Worm (Caenorhabditis elegans) whole organism, late embryonic: ENCODE results near the gene R160.4.

Source experiments
- F13H6.1 ChIP-seq: sonication (generic microtip); optimal IDR thresholded peaks from 2 replicates; lab custom pipeline; 2016; ENCODE audit warnings: missing genetic modification characterization, missing compliant biosample characterization
- Y22D7AL.16 ChIP-seq: sonication (generic microtip); optimal IDR thresholded peaks from 2 replicates; lab custom pipeline; 2016; ENCODE audit warnings: missing genetic modification characterization, missing compliant biosample characterization
- ceh-14 ChIP-seq: sonication (generic microtip); optimal IDR thresholded peaks from 2 replicates; lab custom pipeline; 2016; ENCODE audit warnings: missing genotype, missing genetic modification characterization, missing compliant biosample characterization
- ceh-2 ChIP-seq: sonication (generic microtip); optimal IDR thresholded peaks from 2 replicates; lab custom pipeline; 2016; ENCODE audit warnings: missing genotype, missing genetic modification characterization, missing compliant biosample characterization
- ceh-22 ChIP-seq: sonication (generic microtip); optimal IDR thresholded peaks from 2 replicates; lab custom pipeline; 2017; ENCODE audit warnings: missing biosample characterization, missing genetic modification characterization
- ceh-24 ChIP-seq: sonication (generic microtip); optimal IDR thresholded peaks from 2 replicates; lab custom pipeline; 2016; ENCODE audit warnings: mild to moderate bottlenecking, missing genetic modification characterization, missing compliant biosample characterization
- ceh-45 ChIP-seq: fragments of 200-800 bp; sonication (Bioruptor generic); IDR thresholded peaks from 2 replicates; pipeline ENCODE4 v1.3.6; 2022; ENCODE audit warnings: missing genetic modification reagents, missing genetic modification characterization, missing compliant biosample characterization
- dmd-4 ChIP-seq: sonication (generic microtip); optimal IDR thresholded peaks from 2 replicates; lab custom pipeline; 2016; ENCODE audit warnings: borderline replicate concordance, missing genetic modification characterization, missing compliant biosample characterization
- dve-1 ChIP-seq: sonication (generic microtip); optimal IDR thresholded peaks from 2 replicates; lab custom pipeline; 2017; ENCODE audit warnings: antibody characterized with exemption, mild to moderate bottlenecking, missing genetic modification characterization, missing compliant biosample characterization
- eyg-1 ChIP-seq: sonication (generic microtip); optimal IDR thresholded peaks from 2 replicates; lab custom pipeline; 2016; ENCODE audit warnings: missing genotype, missing genetic modification characterization, missing compliant biosample characterization
- fax-1 ChIP-seq: sonication (generic microtip); optimal IDR thresholded peaks from 2 replicates; lab custom pipeline; 2016; ENCODE audit warnings: missing genotype, missing genetic modification characterization, missing compliant biosample characterization
- fkh-10 ChIP-seq: fragments of 150-350 bp; optimal IDR thresholded peaks from 2 replicates; lab custom pipeline; 2014; ENCODE audit warnings: missing biosample characterization, missing genetic modification reagents, missing genetic modification characterization
- fkh-6 ChIP-seq: sonication (generic microtip); optimal IDR thresholded peaks from 2 replicates; lab custom pipeline; 2016; ENCODE audit warnings: missing genetic modification characterization, missing compliant biosample characterization
- gmeb-2 ChIP-seq: sonication (generic microtip); optimal IDR thresholded peaks from 2 replicates; lab custom pipeline; 2016; ENCODE audit warnings: missing genetic modification characterization, inconsistent platforms, missing compliant biosample characterization
- hlh-13 ChIP-seq: fragments of 200-800 bp; sonication (Bioruptor generic); optimal IDR thresholded peaks from 2 replicates; lab custom pipeline; 2018; ENCODE audit warnings: mild to moderate bottlenecking, missing genetic modification characterization, missing compliant biosample characterization
- hlh-8 ChIP-seq: sonication (generic microtip); optimal IDR thresholded peaks from 2 replicates; lab custom pipeline; 2016; ENCODE audit warnings: missing genotype, missing genetic modification characterization, missing compliant biosample characterization
- lim-6 ChIP-seq: sonication (generic microtip); optimal IDR thresholded peaks from 2 replicates; lab custom pipeline; 2016; ENCODE audit warnings: missing genetic modification characterization, missing compliant biosample characterization
- lin-11 ChIP-seq: fragments of 200-800 bp; sonication (Bioruptor generic); optimal IDR thresholded peaks from 2 replicates; lab custom pipeline; 2018; ENCODE audit warnings: mild to moderate bottlenecking, missing genetic modification characterization, missing compliant biosample characterization
- mec-3 ChIP-seq: sonication (generic microtip); optimal IDR thresholded peaks from 2 replicates; lab custom pipeline; 2016; ENCODE audit warnings: borderline replicate concordance, missing genetic modification characterization, missing compliant biosample characterization
- nfya-1 ChIP-seq: sonication (generic microtip); optimal IDR thresholded peaks from 2 replicates; lab custom pipeline; 2017; ENCODE audit warnings: missing genetic modification characterization, mild to moderate bottlenecking, missing compliant biosample characterization, antibody characterized with exemption, moderate library complexity
- nhr-11 ChIP-seq: fragments of 150-350 bp; optimal IDR thresholded peaks from 2 replicates; lab custom pipeline; 2014; ENCODE audit warnings: missing biosample characterization, missing genetic modification characterization
- odd-2 ChIP-seq: sonication (generic microtip); optimal IDR thresholded peaks from 2 replicates; lab custom pipeline; 2017; ENCODE audit warnings: antibody characterized with exemption, mild to moderate bottlenecking, missing genetic modification characterization, missing compliant biosample characterization
- pat-9 ChIP-seq: fragments of 200-800 bp; sonication (Bioruptor generic); optimal IDR thresholded peaks from 2 replicates; lab custom pipeline; 2018; ENCODE audit warnings: mild to moderate bottlenecking, missing genetic modification characterization, moderate library complexity, missing compliant biosample characterization
- pha-4 ChIP-seq: fragments of 150-350 bp; optimal IDR thresholded peaks from 2 replicates; lab custom pipeline; 2018; ENCODE audit warnings: missing biosample characterization, missing genetic modification reagents, missing genetic modification characterization
- pqm-1 ChIP-seq: sonication (generic microtip); optimal IDR thresholded peaks from 2 replicates; lab custom pipeline; 2016; ENCODE audit warnings: missing genetic modification characterization, missing compliant biosample characterization
- pros-1 ChIP-seq: fragments of 150-350 bp; optimal IDR thresholded peaks from 2 replicates; lab custom pipeline; 2014; ENCODE audit warnings: missing biosample characterization, missing genetic modification reagents, missing genetic modification characterization
- ref-2 ChIP-seq: sonication (generic microtip); optimal IDR thresholded peaks from 2 replicates; lab custom pipeline; 2016; ENCODE audit warnings: missing genetic modification characterization, missing compliant biosample characterization
- sdc-2 ChIP-seq: sonication (generic microtip); optimal IDR thresholded peaks from 2 replicates; lab custom pipeline; 2016; ENCODE audit warnings: missing genotype, missing genetic modification characterization, missing compliant biosample characterization
- sox-2 ChIP-seq: fragments of 200-800 bp; sonication (Bioruptor generic); IDR thresholded peaks from 2 replicates; pipeline ENCODE4 v1.3.6; 2022; ENCODE audit warnings: missing genetic modification reagents, missing genetic modification characterization, missing compliant biosample characterization
- sox-4 ChIP-seq: sonication (generic microtip); optimal IDR thresholded peaks from 2 replicates; lab custom pipeline; 2017; ENCODE audit warnings: mild to moderate bottlenecking, missing genetic modification characterization, inconsistent platforms, missing compliant biosample characterization
- syd-9 ChIP-seq: sonication (generic microtip); optimal IDR thresholded peaks from 2 replicates; lab custom pipeline; 2016; ENCODE audit warnings: mild to moderate bottlenecking, missing genetic modification characterization, moderate library complexity, missing compliant biosample characterization
- tbx-2 ChIP-seq: sonication (generic microtip); optimal IDR thresholded peaks from 2 replicates; lab custom pipeline; 2016; ENCODE audit warnings: missing genetic modification characterization, missing compliant biosample characterization
- tbx-7 ChIP-seq: sonication (generic microtip); optimal IDR thresholded peaks from 2 replicates; lab custom pipeline; 2016; ENCODE audit warnings: missing genotype, missing genetic modification characterization, missing compliant biosample characterization
- ttx-3 ChIP-seq: sonication (generic microtip); optimal IDR thresholded peaks from 2 replicates; lab custom pipeline; 2016; ENCODE audit warnings: missing genetic modification reagents, missing genetic modification characterization, missing compliant biosample characterization
- unc-42 ChIP-seq: sonication (generic microtip); optimal IDR thresholded peaks from 2 replicates; lab custom pipeline; 2016; ENCODE audit warnings: missing genotype, missing genetic modification characterization, missing compliant biosample characterization
- unc-55 ChIP-seq: sonication (generic microtip); optimal IDR thresholded peaks from 2 replicates; lab custom pipeline; 2017; ENCODE audit warnings: missing biosample characterization, missing genetic modification reagents, missing genetic modification characterization
- zip-5 ChIP-seq: sonication (generic microtip); optimal IDR thresholded peaks from 2 replicates; lab custom pipeline; 2016; ENCODE audit warnings: missing genetic modification characterization, missing compliant biosample characterization
- ztf-16 ChIP-seq: sonication (generic microtip); optimal IDR thresholded peaks from 2 replicates; lab custom pipeline; 2017; ENCODE audit warnings: missing genetic modification characterization, missing compliant biosample characterization

R160.4 gene

ce11 chrX:4376801-4377200 is 8.1 kb upstream of the R160.4 start, which contains the start of gene R160.2:
TSS of gene R160.2 (minus strand) at chrX:4376901.
- no peak for TF ChIP-seq lim-6
- TF ChIP-seq zip-5: no peak
- no peak for TF ChIP-seq ceh-45 (GFP tag; lab: Robert Waterston, UW)
- no peak for TF ChIP-seq fax-1 (tag; lab: Kevin White, UChicago)
- TF ChIP-seq nfya-1 (tag; lab: Kevin White, UChicago): no peak

ce11 chrX:4373123-4373522 is 4.4 kb upstream of the R160.4 start, which contains the start of gene R160.6:
TSS of gene R160.6 (minus strand) at chrX:4373223.
- TF ChIP-seq ceh-14 (tag; lab: Kevin White, UChicago) (no peak), tbx-2 (no peak), mec-3 (no peak), dve-1 (no peak), eyg-1 (tag; lab: Kevin White, UChicago) (no peak), dmd-4 (tag; lab: Kevin White, UChicago) (no peak), odd-2 (tag; lab: Kevin White, UChicago) (no peak), fkh-10 (no peak), fkh-6 (tag; lab: Kevin White, UChicago) (no peak)

ce11 chrX:4371988-4372387 is 3.3 kb upstream of the R160.4 start, which contains the start of gene R160.14:
TSS of gene R160.14 (minus strand) at chrX:4372088.
- TF ChIP-seq unc-42 (tag; lab: Kevin White, UChicago) (no peak), fax-1 (tag; lab: Kevin White, UChicago) (no peak), ceh-22 (tag; lab: Kevin White, UChicago) (no peak), lin-11 (tag; lab: Kevin White, UChicago) (no peak), Y22D7AL.16 (no peak), ceh-24 (tag; lab: Kevin White, UChicago) (no peak), syd-9 (tag; lab: Kevin White, UChicago) (no peak), ceh-45 (GFP tag; lab: Robert Waterston, UW) (no peak), F13H6.1 (tag; lab: Kevin White, UChicago) (no peak)

- TF ChIP-seq ref-2 (no peak), odd-2 (tag; lab: Kevin White, UChicago) (no peak), ztf-16 (tag; lab: Kevin White, UChicago) (no peak), hlh-13 (GFP tag; lab: Kevin White, UChicago) (no peak), syd-9 (tag; lab: Kevin White, UChicago) (no peak), gmeb-2 (no peak), unc-55 (GFP tag; lab: Kevin White, UChicago) (no peak), fkh-10 (no peak), nhr-11 (tag; lab: Kevin White, UChicago) (no peak), sdc-2 (tag; lab: Kevin White, UChicago) (no peak), ttx-3 (tag; lab: Kevin White, UChicago) (no peak)
Measured at ce11 chrX:4371413-4371812, 2.7 kb upstream of the R160.4 start, which contains the start of gene R160.13. TSS of gene R160.13 (minus strand) at chrX:4371513.

ce11 chrX:4370756-4371155 is 2.1 kb upstream of the R160.4 start, which contains the start of gene R160.5:
TSS of gene R160.5 (minus strand) at chrX:4370856.
- TF ChIP-seq hlh-8 (no peak), tbx-7 (no peak), nhr-11 (tag; lab: Kevin White, UChicago) (no peak), ztf-16 (tag; lab: Kevin White, UChicago) (no peak), ceh-2 (tag; lab: Kevin White, UChicago) (no peak), pros-1 (tag; lab: Kevin White, UChicago) (no peak), pha-4 (no peak), pat-9 (tag; lab: Kevin White, UChicago) (no peak), sox-4 (no peak), ref-2 (no peak), nfya-1 (tag; lab: Kevin White, UChicago) (no peak), pqm-1 (tag; lab: Kevin White, UChicago) (no peak), dmd-4 (tag; lab: Kevin White, UChicago) (no peak), zip-5 (no peak), sox-2 (GFP tag; lab: Robert Waterston, UW) (no peak)
